Worm (Caenorhabditis elegans): ENCODE measurements around the gene mrps-7.
"Not testable (repeated sequence)": the region's sequence is repeated elsewhere in the genome, so short reads cannot be mapped to it uniquely, and the experiment has no call there.

mrps-7 gene

DNA sequence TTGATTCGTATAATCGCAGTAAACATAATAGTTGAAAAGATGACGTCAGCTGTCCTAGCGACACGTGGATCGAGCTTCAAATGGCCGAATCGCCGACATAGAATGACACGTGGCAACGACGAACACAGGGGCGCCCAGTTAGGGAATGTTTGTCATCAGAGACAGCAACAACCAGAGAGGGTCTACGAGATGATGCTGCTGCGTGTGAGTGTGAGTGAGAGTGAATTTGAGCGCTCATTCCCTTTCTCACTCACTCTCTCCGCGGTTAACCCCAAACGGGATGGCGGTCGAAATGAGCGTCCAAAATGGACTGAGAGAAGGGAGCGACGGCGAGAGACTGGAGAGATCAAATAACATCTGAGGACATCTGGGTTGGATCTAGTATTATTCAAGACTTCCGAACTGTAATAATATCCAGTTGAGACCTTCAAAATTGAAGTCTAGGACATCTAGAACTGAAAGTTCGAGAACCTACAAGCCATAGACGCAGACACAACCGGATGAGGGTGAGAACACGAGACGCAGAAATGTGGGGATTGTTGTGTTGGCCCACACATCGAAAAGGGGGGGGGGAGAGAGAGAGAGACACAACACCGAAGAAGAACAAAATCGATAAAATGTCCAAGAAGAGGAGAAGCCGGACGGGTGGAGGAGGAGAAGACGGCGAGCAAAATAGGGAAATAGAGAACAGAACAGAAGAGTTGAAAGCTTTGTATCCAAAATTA, 26.5 kb upstream of the mrps-7 start:
- no peak for TF ChIP-seq ztf-23 (GFP tag; IDR thresholded peaks at IDR 0.05)
- TF ChIP-seq ztf-29 (GFP tag; IDR thresholded peaks at IDR 0.05), result peak; percentile 78; the same call in 1 of the 2 replicates
- peak; percentile 54 for TF ChIP-seq cog-1 (tag; optimal IDR thresholded peaks at IDR 0.05)
- peak; percentile 86 for TF ChIP-seq T22C8.4 (GFP tag; IDR thresholded peaks at IDR 0.05)

DNA sequence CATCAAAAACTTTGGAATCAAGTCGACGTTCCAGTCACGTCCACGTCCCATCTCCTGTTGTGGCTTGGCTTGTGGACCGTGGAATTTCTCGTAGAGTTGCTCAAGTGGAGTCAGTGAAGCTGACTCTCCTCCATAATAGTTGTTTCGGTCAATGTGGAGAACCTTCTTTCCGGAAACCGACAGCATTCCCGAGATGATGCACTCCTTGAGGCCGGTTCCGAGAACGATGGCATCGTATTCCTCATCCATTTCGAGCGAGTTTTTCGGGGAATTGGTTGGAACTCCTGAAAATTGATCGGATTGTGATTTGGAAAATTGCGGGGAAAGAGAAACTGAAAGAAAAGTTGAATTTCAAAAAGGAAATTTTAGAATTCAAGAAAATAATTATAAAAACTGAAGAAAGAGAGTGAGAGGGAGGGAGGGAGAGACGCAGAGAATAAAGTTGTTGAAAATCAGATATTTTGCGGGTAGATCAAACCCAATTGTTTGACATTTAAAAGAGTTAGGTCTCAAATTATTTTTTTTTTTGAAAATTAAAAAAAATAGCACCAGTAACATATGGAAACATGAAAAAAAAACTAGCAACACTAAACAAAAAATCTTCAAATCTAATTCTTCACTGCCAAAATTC, 25.2 kb upstream of the mrps-7 start, which contains the start of gene gdi-1:
Gene gdi-1, minus strand, starts transcription at position 286 of the 631 bp plus-strand sequence.
- TF ChIP-seq T22C8.4 (GFP tag; IDR thresholded peaks at IDR 0.05), result no peak
- TF ChIP-seq flt-1 (GFP tag; IDR thresholded peaks at IDR 0.05), result no peak
- TF ChIP-seq klf-2 (GFP tag; conservative IDR thresholded peaks at IDR 0.05), result no peak
- TF ChIP-seq med-1 (GFP tag; optimal IDR thresholded peaks at IDR 0.05; ENCODE audit: insufficient read depth), result no peak
- no peak for TF ChIP-seq ref-1 (GFP tag; conservative IDR thresholded peaks at IDR 0.05)
- TF ChIP-seq ztf-23 (GFP tag; IDR thresholded peaks at IDR 0.05), result no peak
- no peak for TF ChIP-seq cog-1 (tag; optimal IDR thresholded peaks at IDR 0.05)
- TF ChIP-seq ztf-29 (GFP tag; IDR thresholded peaks at IDR 0.05), result no peak
- no peak for TF ChIP-seq tab-1 (GFP tag; IDR thresholded peaks at IDR 0.05)

DNA sequence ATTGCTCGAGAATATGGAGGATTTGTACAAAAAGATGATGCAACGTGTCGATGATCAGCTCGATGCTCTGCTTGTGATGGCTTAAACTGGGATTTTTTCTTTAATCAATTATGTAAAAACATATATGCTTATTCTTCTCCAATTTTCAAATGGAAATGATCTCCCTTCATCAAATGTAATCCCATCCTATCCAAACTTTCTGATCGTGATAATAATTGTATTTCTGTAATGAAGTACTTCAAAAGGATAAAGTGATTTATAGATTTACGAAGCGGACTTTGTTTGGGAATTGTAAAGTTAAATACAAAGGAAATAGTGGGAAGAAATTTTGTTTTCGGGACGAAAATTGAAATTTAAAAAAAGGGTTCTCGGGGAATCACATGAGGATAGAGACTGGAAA, 23.0 kb upstream of the mrps-7 start:
- TF ChIP-seq ztf-29 (GFP tag; IDR thresholded peaks at IDR 0.05) (no peak), klf-2 (GFP tag; conservative IDR thresholded peaks at IDR 0.05) (no peak), tab-1 (GFP tag; IDR thresholded peaks at IDR 0.05) (no peak), ztf-23 (GFP tag; IDR thresholded peaks at IDR 0.05) (no peak), med-1 (GFP tag; optimal IDR thresholded peaks at IDR 0.05; ENCODE audit: insufficient read depth) (no peak), flt-1 (GFP tag; IDR thresholded peaks at IDR 0.05) (no peak), T22C8.4 (GFP tag; IDR thresholded peaks at IDR 0.05) (no peak), ref-1 (GFP tag; conservative IDR thresholded peaks at IDR 0.05) (no peak), cog-1 (tag; optimal IDR thresholded peaks at IDR 0.05) (no peak)

DNA sequence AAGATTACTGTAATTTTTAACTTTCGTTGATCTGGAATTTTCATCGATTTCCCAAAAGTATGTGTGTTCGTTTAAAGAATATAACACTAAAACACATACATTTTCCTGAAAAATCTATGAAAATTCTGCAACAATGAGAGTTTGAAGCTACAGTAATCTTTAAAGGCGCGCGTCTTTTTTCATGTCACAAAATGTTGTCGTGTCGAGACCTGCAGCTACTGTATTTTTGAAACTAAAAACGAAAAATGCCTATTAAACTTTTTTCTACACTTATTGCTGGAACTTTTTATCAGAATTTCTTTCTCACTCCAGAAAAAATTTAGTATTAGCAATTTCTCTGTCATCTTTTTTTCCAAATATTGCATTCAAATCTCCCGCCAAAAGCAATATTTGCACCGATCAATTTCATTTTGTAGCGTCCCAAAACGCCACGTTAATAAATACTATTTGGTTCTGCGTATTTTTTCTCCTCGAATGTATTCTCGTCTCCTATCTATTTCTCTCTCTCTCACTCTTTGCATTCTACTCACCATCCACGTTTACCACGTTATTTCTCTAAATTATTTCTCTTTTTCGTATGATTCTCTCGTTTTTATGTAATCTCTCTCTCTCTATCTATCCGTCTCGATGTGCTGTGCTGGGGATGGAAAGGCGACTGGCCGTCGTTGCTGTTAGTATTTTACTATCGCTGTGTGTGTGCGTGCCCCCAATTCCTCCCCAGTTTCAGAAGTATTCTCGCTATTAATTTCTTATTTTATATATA, 19.0 kb upstream of the mrps-7 start, which contains the start of gene melo-1:
Gene melo-1, plus strand, starts transcription at position 658 of the 763 bp plus-strand sequence.
- no peak for TF ChIP-seq ztf-29 (GFP tag; IDR thresholded peaks at IDR 0.05)
- TF ChIP-seq cog-1 (tag; optimal IDR thresholded peaks at IDR 0.05), result no peak
- no peak for TF ChIP-seq ztf-23 (GFP tag; IDR thresholded peaks at IDR 0.05)
- TF ChIP-seq ref-1 (GFP tag; conservative IDR thresholded peaks at IDR 0.05), result no peak
- TF ChIP-seq klf-2 (GFP tag; conservative IDR thresholded peaks at IDR 0.05), result no peak
- TF ChIP-seq tab-1 (GFP tag; IDR thresholded peaks at IDR 0.05), result no peak

DNA sequence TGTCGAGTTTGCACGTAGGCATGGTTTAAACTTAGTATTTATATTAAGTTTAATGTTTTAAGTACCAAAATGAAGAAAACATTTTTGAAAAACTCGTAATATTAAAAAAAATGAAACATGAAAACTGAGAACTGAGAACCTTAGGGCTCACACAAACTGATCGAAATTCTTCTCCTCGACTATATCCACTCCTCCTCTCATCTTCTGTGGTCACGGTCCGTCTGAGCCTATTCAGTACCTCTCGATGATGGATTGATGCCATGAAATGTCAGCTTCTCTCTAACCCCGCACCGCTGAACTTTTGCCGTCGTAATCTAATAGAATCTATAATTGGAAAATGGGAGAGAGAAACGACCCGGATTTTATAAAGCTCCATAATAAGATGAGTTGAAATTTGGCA, 17.0 kb upstream of the mrps-7 start, which contains the start of gene nlp-56:
Gene nlp-56, minus strand, starts transcription at position 257 of the 400 bp plus-strand sequence.
- TF ChIP-seq klf-2 (GFP tag; conservative IDR thresholded peaks at IDR 0.05) (no peak), T22C8.4 (GFP tag; IDR thresholded peaks at IDR 0.05) (no peak), flt-1 (GFP tag; IDR thresholded peaks at IDR 0.05) (no peak), ref-1 (GFP tag; conservative IDR thresholded peaks at IDR 0.05) (no peak), ztf-29 (GFP tag; IDR thresholded peaks at IDR 0.05) (no peak), cog-1 (tag; optimal IDR thresholded peaks at IDR 0.05) (no peak), ztf-23 (GFP tag; IDR thresholded peaks at IDR 0.05) (no peak), tab-1 (GFP tag; IDR thresholded peaks at IDR 0.05) (no peak), med-1 (GFP tag; optimal IDR thresholded peaks at IDR 0.05; ENCODE audit: insufficient read depth) (no peak)

DNA sequence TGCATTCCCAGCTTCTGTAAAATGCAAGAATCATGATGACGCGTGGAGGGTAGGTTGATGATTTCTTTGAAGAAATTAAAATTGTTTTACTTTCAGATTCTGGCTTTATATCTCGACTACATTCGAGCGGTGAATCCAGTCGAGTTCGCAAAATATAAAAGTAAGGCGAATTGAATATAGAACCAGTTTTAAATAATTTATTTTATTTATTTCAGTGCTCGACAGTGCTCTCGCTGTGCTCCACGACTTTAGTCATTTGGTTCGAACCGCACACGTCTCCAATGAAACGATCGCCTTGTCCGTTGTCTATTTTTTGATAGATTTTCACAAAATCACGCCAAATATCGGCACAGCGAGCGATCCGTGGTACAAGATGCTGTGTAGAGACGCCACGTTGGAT, 14.7 kb upstream of the mrps-7 start, which contains the start of gene Y57G11C.1130:
Gene Y57G11C.1130, plus strand, starts transcription at position 301 of the 400 bp plus-strand sequence.
- TF ChIP-seq klf-2 (GFP tag; conservative IDR thresholded peaks at IDR 0.05), result no peak
- TF ChIP-seq tab-1 (GFP tag; IDR thresholded peaks at IDR 0.05), result no peak
- TF ChIP-seq med-1 (GFP tag; optimal IDR thresholded peaks at IDR 0.05; ENCODE audit: insufficient read depth), result no peak
- TF ChIP-seq ztf-23 (GFP tag; IDR thresholded peaks at IDR 0.05), result no peak
- no peak for TF ChIP-seq ref-1 (GFP tag; conservative IDR thresholded peaks at IDR 0.05)
- no peak for TF ChIP-seq ztf-29 (GFP tag; IDR thresholded peaks at IDR 0.05)
- TF ChIP-seq T22C8.4 (GFP tag; IDR thresholded peaks at IDR 0.05), result no peak
- TF ChIP-seq flt-1 (GFP tag; IDR thresholded peaks at IDR 0.05), result no peak
- no peak for TF ChIP-seq cog-1 (tag; optimal IDR thresholded peaks at IDR 0.05)

DNA sequence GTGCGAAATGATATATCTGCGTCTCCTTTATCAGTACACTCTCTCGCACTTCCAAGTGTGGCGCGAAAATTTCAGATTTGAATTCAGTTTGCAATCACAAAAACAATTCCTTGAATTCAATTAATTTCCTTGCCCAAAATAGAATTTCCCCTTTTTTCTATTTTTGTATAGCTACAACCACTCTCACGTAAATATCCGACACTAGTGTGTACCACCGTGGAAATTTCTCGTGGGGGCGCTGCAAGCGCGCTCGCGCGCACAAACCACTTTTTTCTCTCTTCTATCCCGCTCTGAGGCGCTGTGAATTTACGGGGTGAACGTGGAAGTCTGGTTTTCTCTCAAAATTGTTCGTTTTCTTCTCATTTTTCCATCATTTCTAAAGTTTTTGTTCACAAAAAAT, 14.0 kb upstream of the mrps-7 start, which contains the start of gene Y57G11C.8:
Gene Y57G11C.8, plus strand, starts transcription at position 301 of the 400 bp plus-strand sequence.
- TF ChIP-seq tab-1 (GFP tag; IDR thresholded peaks at IDR 0.05) (no peak), ztf-23 (GFP tag; IDR thresholded peaks at IDR 0.05) (no peak), med-1 (GFP tag; optimal IDR thresholded peaks at IDR 0.05; ENCODE audit: insufficient read depth) (no peak), ztf-29 (GFP tag; IDR thresholded peaks at IDR 0.05) (no peak), cog-1 (tag; optimal IDR thresholded peaks at IDR 0.05) (no peak), ref-1 (GFP tag; conservative IDR thresholded peaks at IDR 0.05) (no peak), flt-1 (GFP tag; IDR thresholded peaks at IDR 0.05) (no peak), klf-2 (GFP tag; conservative IDR thresholded peaks at IDR 0.05) (no peak), T22C8.4 (GFP tag; IDR thresholded peaks at IDR 0.05) (no peak)

DNA sequence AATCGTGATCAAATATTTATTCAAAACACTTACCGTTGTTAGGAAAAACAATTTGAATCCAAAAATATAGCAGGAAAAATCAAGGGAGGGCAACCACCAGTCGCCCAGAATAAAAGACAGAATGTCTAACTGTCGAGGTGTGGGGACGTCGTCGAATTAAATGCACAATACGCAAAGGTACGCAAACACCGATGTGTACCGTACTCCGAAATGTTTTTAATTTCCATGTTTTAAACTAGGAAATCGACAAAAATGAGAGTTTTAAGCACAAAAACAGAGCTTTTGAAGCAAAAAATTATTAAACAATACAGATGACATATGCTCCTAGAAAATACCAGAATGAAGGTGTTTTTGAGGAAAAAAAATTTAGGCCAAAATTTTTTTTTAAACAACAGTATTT, 6.9 kb upstream of the mrps-7 start, which contains the start of gene Y57G11C.51:
Gene Y57G11C.51, minus strand, starts transcription at position 101 of the 400 bp plus-strand sequence.
- not testable (repeated sequence) for TF ChIP-seq ztf-29 (GFP tag; IDR thresholded peaks at IDR 0.05); ref-1 (GFP tag; conservative IDR thresholded peaks at IDR 0.05); cog-1 (tag; optimal IDR thresholded peaks at IDR 0.05)

All from whole organism, midembryonic.